Worm (Caenorhabditis elegans) whole organism, young adult: Measurements from ENCODE around the gene F10D2.16.

Experiments
- F23B12.7 ChIP-seq: sonication (generic microtip); optimal IDR thresholded peaks from 2 replicates; lab custom pipeline; 2017; ENCODE audit warnings: missing genetic modification characterization, mild to moderate bottlenecking, missing compliant biosample characterization, antibody characterized with exemption, moderate library complexity; ENCODE audit not compliant: insufficient read depth
- ZK185.1 ChIP-seq: sonication (generic microtip); optimal IDR thresholded peaks from 2 replicates; lab custom pipeline; 2016; ENCODE audit warnings: mild to moderate bottlenecking, missing genetic modification characterization, missing compliant biosample characterization; ENCODE audit not compliant: poor library complexity, severe bottlenecking
- akir-1 ChIP-seq: fragments of 200-800 bp; sonication (Bioruptor generic); optimal IDR thresholded peaks from 2 replicates; lab custom pipeline; 2018; ENCODE audit warnings: mild to moderate bottlenecking, missing genetic modification characterization, moderate library complexity, missing compliant biosample characterization
- attf-6 ChIP-seq: fragments of 200-800 bp; sonication (Bioruptor generic); IDR thresholded peaks from 2 replicates; pipeline ENCODE4 v1.3.6; 2022; ENCODE audit warnings: missing genetic modification reagents, missing genetic modification characterization, missing compliant biosample characterization
- bed-2 ChIP-seq: fragments of 200-800 bp; sonication (Bioruptor generic); IDR thresholded peaks from 2 replicates; pipeline ENCODE4 v1.3.6; 2022; ENCODE audit warnings: missing genetic modification reagents, missing genetic modification characterization, missing compliant biosample characterization
- ceh-100 ChIP-seq: fragments of 200-800 bp; sonication (Bioruptor generic); IDR thresholded peaks from 2 replicates; pipeline ENCODE4 v1.3.6; 2022; ENCODE audit warnings: missing genetic modification reagents, missing genetic modification characterization, missing compliant biosample characterization
- ceh-27 ChIP-seq: fragments of 200-800 bp; sonication (Bioruptor generic); optimal IDR thresholded peaks from 2 replicates; lab custom pipeline; 2018; ENCODE audit warnings: mild to moderate bottlenecking, missing genetic modification characterization, moderate library complexity, missing compliant biosample characterization
- chd-7 ChIP-seq: sonication (generic microtip); optimal IDR thresholded peaks from 2 replicates; lab custom pipeline; 2016; ENCODE audit warnings: mild to moderate bottlenecking, missing genetic modification characterization, moderate library complexity, missing compliant biosample characterization
- die-1 ChIP-seq: sonication (generic microtip); optimal IDR thresholded peaks from 2 replicates; lab custom pipeline; 2016; ENCODE audit warnings: missing genotype, mild to moderate bottlenecking, missing genetic modification characterization, missing compliant biosample characterization
- dox-1 ChIP-seq: fragments of 200-800 bp; sonication (Bioruptor generic); IDR thresholded peaks from 2 replicates; pipeline ENCODE4 v1.3.6; 2022; ENCODE audit warnings: missing genetic modification reagents, missing genetic modification characterization, missing compliant biosample characterization
- efl-1 ChIP-seq: fragments of 150-350 bp; optimal IDR thresholded peaks from 2 replicates; lab custom pipeline; 2014; ENCODE audit warnings: missing biosample characterization, missing genetic modification reagents, missing genetic modification characterization
- egl-18 ChIP-seq: fragments of 200-800 bp; sonication (Bioruptor generic); IDR thresholded peaks from 2 replicates; pipeline ENCODE4 v1.3.6; 2022; ENCODE audit warnings: missing genetic modification reagents, missing genetic modification characterization, missing compliant biosample characterization
- egl-44 ChIP-seq: fragments of 200-800 bp; sonication (Bioruptor generic); IDR thresholded peaks from 2 replicates; pipeline ENCODE4 v1.3.6; 2022; ENCODE audit warnings: missing genetic modification reagents, missing genetic modification characterization, missing compliant biosample characterization
- fkh-3 ChIP-seq: sonication (generic microtip); optimal IDR thresholded peaks from 2 replicates; lab custom pipeline; 2016; ENCODE audit warnings: mild to moderate bottlenecking, missing genetic modification characterization, missing compliant biosample characterization
- gei-17 ChIP-seq: fragments of 200-800 bp; sonication (Bioruptor generic); optimal IDR thresholded peaks from 2 replicates; lab custom pipeline; 2018; ENCODE audit warnings: mild to moderate bottlenecking, missing genetic modification characterization, missing compliant biosample characterization
- hrde-1 ChIP-seq: sonication (generic microtip); optimal IDR thresholded peaks from 2 replicates; lab custom pipeline; 2016; ENCODE audit warnings: missing genetic modification characterization, mild to moderate bottlenecking, missing compliant biosample characterization, moderate library complexity, missing genotype, missing genetic modification reagents, borderline replicate concordance
- let-526 ChIP-seq: fragments of 200-800 bp; sonication (Bioruptor generic); IDR thresholded peaks from 2 replicates; pipeline ENCODE4 v1.3.6; 2022; ENCODE audit warnings: missing genetic modification reagents, missing genetic modification characterization, missing compliant biosample characterization
- let-607 ChIP-seq, 2 experiments: fragments of 200-800 bp in 1 of 2; sonication (Bioruptor generic) in 1 of 2; sonication (generic microtip) in 1 of 2; optimal IDR thresholded peaks; 2 replicates each; lab custom pipeline; 2016 to 2018; ENCODE audit warnings: mild to moderate bottlenecking in 2 of 2, missing compliant biosample characterization in 2 of 2, missing genetic modification characterization in 2 of 2, moderate library complexity in 2 of 2, missing genotype in 1 of 2
- lin-40 ChIP-seq: sonication (generic microtip); optimal IDR thresholded peaks from 2 replicates; lab custom pipeline; 2016; ENCODE audit warnings: missing genetic modification characterization, mild to moderate bottlenecking, missing compliant biosample characterization, missing genotype, missing genetic modification reagents
- mcd-1 ChIP-seq: fragments of 200-800 bp; sonication (Bioruptor generic); IDR thresholded peaks from 2 replicates; pipeline ENCODE4 v1.3.6; 2022; ENCODE audit warnings: missing genetic modification reagents, missing genetic modification characterization, missing compliant biosample characterization
- nhr-179 ChIP-seq: sonication (generic microtip); optimal IDR thresholded peaks from 2 replicates; lab custom pipeline; 2016; ENCODE audit warnings: mild to moderate bottlenecking, missing genetic modification characterization, missing compliant biosample characterization
- nhr-80 ChIP-seq: sonication (generic microtip); optimal IDR thresholded peaks from 2 replicates; lab custom pipeline; 2016; ENCODE audit warnings: missing genetic modification characterization, missing compliant biosample characterization
- repo-1 ChIP-seq: sonication (generic microtip); optimal IDR thresholded peaks from 2 replicates; lab custom pipeline; 2017; ENCODE audit warnings: mild to moderate bottlenecking, missing genetic modification characterization, missing compliant biosample characterization
- rpc-1 ChIP-seq, 2 experiments: fragments of 150-350 bp in 1 of 2; sonication (generic microtip) in 1 of 2; optimal IDR thresholded peaks; 2 replicates each; lab custom pipeline; 2014 to 2018; ENCODE audit warnings: missing biosample characterization in 1 of 2, missing genetic modification characterization in 1 of 2, missing genetic modification reagents in 1 of 2, missing genotype in 1 of 2
- snpc-3.4 ChIP-seq: sonication (generic microtip); optimal IDR thresholded peaks from 2 replicates; lab custom pipeline; 2017; ENCODE audit warnings: missing genetic modification characterization, mild to moderate bottlenecking, missing compliant biosample characterization, antibody characterized with exemption, moderate library complexity, missing genotype, missing genetic modification reagents
- tbx-9 ChIP-seq: sonication (generic microtip); optimal IDR thresholded peaks from 2 replicates; lab custom pipeline; 2016; ENCODE audit warnings: borderline replicate concordance, missing genetic modification characterization, inconsistent platforms, missing compliant biosample characterization
- unc-62 ChIP-seq: fragments of 150-350 bp; optimal IDR thresholded peaks from 2 replicates; lab custom pipeline; 2014; ENCODE audit warnings: missing biosample characterization, missing genetic modification reagents, missing genetic modification characterization
- zfh-2 ChIP-seq: fragments of 200-800 bp; sonication (Bioruptor generic); conservative IDR thresholded peaks from 2 replicates; pipeline ENCODE4 v1.3.6; 2022; ENCODE audit warnings: missing genetic modification reagents, missing genetic modification characterization, missing compliant biosample characterization
- ztf-22 ChIP-seq: fragments of 200-800 bp; sonication (Bioruptor generic); optimal IDR thresholded peaks from 2 replicates; lab custom pipeline; 2018; ENCODE audit warnings: mild to moderate bottlenecking, missing genetic modification characterization, moderate library complexity, missing compliant biosample characterization
- ztf-25 ChIP-seq: fragments of 200-800 bp; sonication (Bioruptor generic); IDR thresholded peaks from 2 replicates; pipeline ENCODE4 v1.3.6; 2022; ENCODE audit warnings: missing genetic modification reagents, missing genetic modification characterization, missing compliant biosample characterization

The F10D2.16 gene

DNA sequence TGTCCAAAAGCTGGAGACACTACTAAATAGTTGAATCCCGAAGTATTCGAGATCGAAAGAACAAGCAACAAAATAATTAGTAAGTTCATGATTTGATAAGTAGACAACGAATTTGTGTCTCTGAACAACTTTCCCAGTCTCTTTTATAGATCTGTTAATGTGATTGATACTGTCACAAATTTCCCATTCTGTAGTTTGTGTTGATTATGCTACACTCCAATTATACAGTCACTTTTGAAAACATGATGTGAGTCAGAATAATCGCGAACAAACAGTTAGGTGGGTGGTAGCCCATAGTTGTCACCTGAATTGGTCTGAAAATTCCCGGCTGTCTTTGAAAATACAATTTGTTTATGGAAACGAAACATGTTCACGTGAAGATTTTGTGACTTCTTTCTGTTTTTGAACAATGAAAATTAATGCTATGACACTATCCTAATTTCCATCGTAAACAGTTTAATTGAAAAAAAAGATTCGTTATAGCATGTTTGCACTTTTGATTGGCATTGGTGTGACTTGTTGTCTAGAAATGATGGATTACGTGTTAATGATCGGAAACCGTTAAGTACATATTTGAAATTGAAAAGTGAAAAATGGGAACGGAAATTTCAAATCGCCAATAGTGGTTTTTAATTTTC is 29.5 kb downstream of the F10D2.16 start, which contains the start of gene ugt-41:
TSS of gene ugt-41 (minus strand) at position 119 of the 638 bp plus-strand sequence.
- no peak for TF ChIP-seq let-526
- TF ChIP-seq let-607 (tag; optimal IDR thresholded peaks at IDR 0.05; lab: Kevin White, UChicago): no peak
- peak; percentile 18 for TF ChIP-seq lin-40 (tag; lab: Kevin White, UChicago)
- no peak for TF ChIP-seq chd-7 (tag; lab: Kevin White, UChicago)
- TF ChIP-seq unc-62 (GFP tag; lab: Kevin White, UChicago): peak; percentile 85
- peak; percentile 42 for TF ChIP-seq nhr-80
- no peak for TF ChIP-seq ZK185.1 (tag; lab: Kevin White, UChicago)
- no peak for TF ChIP-seq dox-1 (GFP tag; lab: Robert Waterston, UW)
- TF ChIP-seq, all 124 proteins: peak for 3

DNA sequence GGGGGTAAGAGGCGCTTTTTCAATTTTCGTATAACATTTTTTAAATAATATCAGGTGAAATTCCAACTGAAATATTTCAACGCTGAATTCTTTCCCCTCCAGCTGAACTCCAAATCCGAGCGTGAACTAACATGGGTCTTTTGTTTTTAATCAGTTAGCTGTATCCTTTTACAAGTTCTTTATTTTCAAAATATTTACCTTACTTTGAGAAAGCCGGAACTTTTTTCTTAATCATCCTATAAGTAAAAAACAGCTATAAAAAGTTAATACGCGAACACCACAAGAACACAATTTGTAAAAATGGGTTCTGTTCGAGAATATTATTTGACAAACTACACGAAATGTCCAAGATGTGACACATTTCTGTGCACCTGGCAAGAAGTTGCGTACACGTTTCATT is 30.1 kb downstream of the F10D2.16 start, which contains the start of gene srh-83:
TSS of gene srh-83 (plus strand) at position 301 of the 400 bp plus-strand sequence.
- TF ChIP-seq tbx-9 (tag; lab: Kevin White, UChicago) (no peak), ztf-25 (GFP tag; lab: Robert Waterston, UW) (no peak), repo-1 (tag; lab: Kevin White, UChicago) (no peak)

DNA sequence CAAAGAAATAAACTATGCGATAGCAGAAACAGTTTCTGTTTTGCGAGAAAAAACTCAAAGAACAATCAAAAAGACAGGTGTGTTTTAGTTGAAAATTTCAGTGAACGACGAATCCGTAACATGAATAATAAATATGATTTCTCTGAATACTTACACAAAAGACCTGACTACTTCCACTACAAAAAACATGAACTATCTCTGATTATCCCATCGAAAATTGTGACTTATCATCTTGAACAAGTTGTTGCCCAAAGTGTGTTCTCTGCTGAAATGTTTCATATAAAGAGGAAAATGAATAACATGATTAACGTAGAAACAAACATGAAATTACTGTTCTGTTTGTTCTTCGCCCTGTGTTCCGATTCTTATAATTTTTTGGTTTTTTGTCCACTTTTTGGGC is 32.6 kb downstream of the F10D2.16 start, which contains the start of gene ugt-36:
TSS of gene ugt-36 (plus strand) at position 301 of the 400 bp plus-strand sequence.
- TF ChIP-seq hrde-1 (tag; lab: Kevin White, UChicago) (no peak), akir-1 (GFP tag; lab: Kevin White, UChicago) (no peak), egl-44 (GFP tag; lab: Robert Waterston, UW) (no peak), nhr-179 (tag; lab: Kevin White, UChicago) (no peak), bed-2 (GFP tag; lab: Robert Waterston, UW) (no peak), gei-17 (no peak), ztf-25 (GFP tag; lab: Robert Waterston, UW) (no peak), attf-6 (GFP tag; lab: Robert Waterston, UW) (no peak), zfh-2 (GFP tag; lab: Robert Waterston, UW) (no peak), mcd-1 (GFP tag; lab: Robert Waterston, UW) (no peak), F23B12.7 (no peak), ceh-100 (GFP tag; lab: Robert Waterston, UW) (no peak), die-1 (no peak), rpc-1 (optimal IDR thresholded peaks at IDR 0.05; lab: Kevin White, UChicago) (no peak), rpc-1 (tag; optimal IDR thresholded peaks at IDR 0.05; lab: Kevin White, UChicago) (no peak), ztf-22 (GFP tag; lab: Kevin White, UChicago) (no peak), fkh-3 (no peak)

DNA sequence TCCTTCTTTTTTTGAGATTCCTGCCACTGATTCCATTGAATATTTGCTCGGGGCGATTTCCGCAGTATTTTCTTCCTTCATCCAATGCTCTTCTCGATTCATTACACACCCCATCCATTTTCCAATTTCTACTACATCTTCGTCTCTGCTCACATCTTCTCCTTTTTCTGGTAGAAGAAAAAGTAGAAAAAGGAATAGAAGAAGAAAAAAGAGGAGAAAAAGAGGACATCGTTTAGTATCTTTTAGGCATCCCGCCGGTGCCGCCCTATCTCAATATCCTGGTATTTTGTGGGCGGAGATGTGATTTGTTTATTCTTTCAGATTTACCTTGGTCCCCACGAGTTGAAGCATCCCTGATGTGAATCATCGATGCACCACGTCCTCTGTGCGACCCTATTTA is 41.1 kb downstream of the F10D2.16 start, which contains the start of gene lgc-39:
TSS of gene lgc-39 (plus strand) at position 301 of the 400 bp plus-strand sequence.
- TF ChIP-seq ceh-27 (GFP tag; lab: Kevin White, UChicago) (no peak), snpc-3.4 (tag; lab: Kevin White, UChicago) (no peak), hrde-1 (tag; lab: Kevin White, UChicago) (no peak)

DNA sequence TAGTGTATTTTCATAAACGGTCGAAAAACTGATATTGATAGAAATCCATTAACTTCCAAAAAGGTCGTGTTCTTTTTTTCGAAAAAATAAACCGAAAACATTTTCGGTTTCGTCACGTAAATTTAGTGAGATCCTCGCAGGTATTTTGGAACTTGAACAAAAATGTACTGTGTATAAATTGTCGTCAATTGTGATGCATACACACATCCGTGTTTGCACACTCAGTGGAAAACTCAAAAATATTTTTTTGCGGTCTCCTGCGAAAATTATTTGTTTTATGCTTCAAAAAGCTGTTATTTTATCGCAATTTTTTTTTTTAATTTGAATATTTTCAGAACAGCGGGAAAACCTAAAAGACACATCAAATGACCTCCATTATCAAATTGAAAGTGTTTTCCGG is 44.8 kb downstream of the F10D2.16 start, which contains the start of gene cpsf-2:
TSS of gene cpsf-2 (plus strand) at position 330 of the 400 bp plus-strand sequence.
- TF ChIP-seq efl-1 (GFP tag; lab: Kevin White, UChicago) (peak; percentile 3), egl-18 (GFP tag; lab: Robert Waterston, UW) (no peak)
- TF ChIP-seq, all 124 proteins: peak for 1
